Fruit fly (Drosophila melanogaster): ENCODE results near the gene Dcr-1.
A peak's percentile ranks its signal among the peaks of the same experiment; 100 is the strongest.

The Dcr-1 gene

DNA sequence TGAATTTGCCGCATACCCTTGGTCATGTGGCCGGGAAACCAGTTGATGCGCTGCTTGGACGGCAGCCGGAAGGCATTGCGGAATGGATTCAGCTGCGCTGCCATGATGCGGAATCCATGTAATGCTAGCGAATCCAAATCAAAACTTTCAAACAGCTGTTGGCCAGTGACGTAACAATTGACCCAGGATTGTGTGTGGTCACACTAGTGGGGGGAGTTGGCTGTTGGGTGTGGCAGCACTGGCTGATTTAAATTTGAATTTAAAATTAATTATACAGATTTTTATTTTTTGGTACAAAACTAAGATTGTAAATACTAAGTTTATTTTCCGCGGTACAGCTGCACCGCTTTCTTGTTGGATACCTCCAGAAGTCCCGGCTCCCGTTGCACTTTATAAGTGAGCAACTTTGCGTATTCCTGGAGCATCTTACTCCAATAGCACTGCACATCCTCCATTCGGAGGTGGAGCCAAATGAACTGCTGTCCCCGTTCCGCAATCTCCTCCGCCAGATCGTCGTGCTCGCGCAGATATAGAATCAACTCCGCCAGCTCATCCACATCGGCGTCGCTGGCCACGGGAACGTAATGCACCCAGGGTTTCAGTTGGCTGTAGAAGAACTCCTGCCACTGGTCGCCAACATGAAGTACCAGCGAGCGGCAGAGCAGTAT is 6.7 kb upstream of the Dcr-1 start, which contains the start of gene CG17141 (continued):
- TF ChIP-seq zen (tag; optimal IDR thresholded peaks at IDR 0.05) (no peak), ap (GFP tag; IDR thresholded peaks at IDR 0.05) (no peak), CG3726 (GFP tag; IDR thresholded peaks at IDR 0.05) (no peak), Elba2 (GFP tag; optimal IDR thresholded peaks at IDR 0.05) (no peak), Side (GFP tag; optimal IDR thresholded peaks at IDR 0.05) (no peak), CG1024 (GFP tag; IDR thresholded peaks at IDR 0.05) (no peak), CG12071 (GFP tag; optimal IDR thresholded peaks at IDR 0.05) (no peak), HLHmδ (GFP tag; optimal IDR thresholded peaks at IDR 0.05) (peak; percentile 70), ash1 (GFP tag; optimal IDR thresholded peaks at IDR 0.05) (no peak), nom (GFP tag; optimal IDR thresholded peaks at IDR 0.05) (no peak), Vsx1 (GFP tag; optimal IDR thresholded peaks at IDR 0.05) (no peak), CG4282 (GFP tag; optimal IDR thresholded peaks at IDR 0.05) (no peak), Sin3A (optimal IDR thresholded peaks at IDR 0.05) (peak; percentile 22), fd3F (GFP tag; optimal IDR thresholded peaks at IDR 0.05) (no peak), CG4404 (GFP tag; IDR thresholded peaks at IDR 0.05) (no peak), CG17385 (GFP tag; optimal IDR thresholded peaks at IDR 0.05) (no peak), CG17359 (tag; optimal IDR thresholded peaks at IDR 0.05) (no peak), Hr3 (GFP tag; optimal IDR thresholded peaks at IDR 0.05) (no peak), Lim3 (GFP tag; IDR thresholded peaks at IDR 0.05) (no peak), CG8924 (tag; optimal IDR thresholded peaks at IDR 0.05) (no peak), CG8089 (GFP tag; optimal IDR thresholded peaks at IDR 0.05) (no peak), Eip74EF (GFP tag; optimal IDR thresholded peaks at IDR 0.05) (no peak), lmd (GFP tag; IDR thresholded peaks at IDR 0.05) (no peak), CG17802 (tag; optimal IDR thresholded peaks at IDR 0.05) (no peak), CG8290 (GFP tag; optimal IDR thresholded peaks at IDR 0.05) (no peak), CG8290 (tag; optimal IDR thresholded peaks at IDR 0.05) (no peak), CG15601 (tag; optimal IDR thresholded peaks at IDR 0.05) (no peak), dmrt99B (tag; optimal IDR thresholded peaks at IDR 0.05) (no peak), ATbp (GFP tag; optimal IDR thresholded peaks at IDR 0.05) (no peak), Nf-YA (GFP tag; IDR thresholded peaks at IDR 0.05) (no peak), stc (GFP tag; IDR thresholded peaks at IDR 0.05) (no peak), inv (GFP tag; IDR thresholded peaks at IDR 0.05; ENCODE audit: partially characterized antibody) (no peak), CG13424 (tag; optimal IDR thresholded peaks at IDR 0.05) (no peak), CG18262 (tag; optimal IDR thresholded peaks at IDR 0.05) (no peak), Ets65A (GFP tag) (peak; percentile 69), CG4617 (GFP tag; optimal IDR thresholded peaks at IDR 0.05; ENCODE audit: borderline replicate concordance) (peak; percentile 28), CG6813 (GFP tag; optimal IDR thresholded peaks at IDR 0.05) (no peak), nerfin-1 (tag; optimal IDR thresholded peaks at IDR 0.05) (no peak), Tbp (GFP tag; optimal IDR thresholded peaks at IDR 0.05) (no peak), CG7556 (GFP tag; optimal IDR thresholded peaks at IDR 0.05) (no peak), onecut (GFP tag; IDR thresholded peaks at IDR 0.05) (no peak), CG7271 (tag; optimal IDR thresholded peaks at IDR 0.05) (no peak), slp2 (GFP tag; optimal IDR thresholded peaks at IDR 0.05) (no peak), fu2 (GFP tag; optimal IDR thresholded peaks at IDR 0.05) (no peak), Oaz (GFP tag; IDR thresholded peaks at IDR 0.05) (no peak), CG14441 (GFP tag; IDR thresholded peaks at IDR 0.05) (no peak), NK7.1 (GFP tag; optimal IDR thresholded peaks at IDR 0.05) (no peak), bowl (GFP tag; IDR thresholded peaks at IDR 0.05) (no peak), tap (tag; optimal IDR thresholded peaks at IDR 0.05) (no peak), Opbp (GFP tag; IDR thresholded peaks at IDR 0.05; ENCODE audit: partially characterized antibody) (no peak), CG11093 (GFP tag; IDR thresholded peaks at IDR 0.05) (no peak)
